Worm (Caenorhabditis elegans) whole organism, L3 larva: ENCODE data around the gene str-68.

Experiments used
- ceh-82 ChIP-seq: fragments of 150-350 bp; optimal IDR thresholded peaks from 2 replicates; lab custom pipeline; 2014; ENCODE audit warnings: missing biosample characterization, missing genetic modification characterization
- egl-27 ChIP-seq: sonication (generic microtip); optimal IDR thresholded peaks from 4 replicates; lab custom pipeline; 2017; ENCODE audit warnings: missing biosample characterization, missing genetic modification reagents, missing genetic modification characterization
- jun-1 ChIP-seq: fragments of 150-350 bp; optimal IDR thresholded peaks from 2 replicates; lab custom pipeline; 2014; ENCODE audit warnings: missing biosample characterization, missing genetic modification reagents, missing genetic modification characterization
- lin-39 ChIP-seq: fragments of 150-350 bp; optimal IDR thresholded peaks from 2 replicates; lab custom pipeline; 2018; ENCODE audit warnings: missing biosample characterization, missing genetic modification reagents, missing genetic modification characterization
- mdl-1 ChIP-seq: fragments of 150-350 bp; optimal IDR thresholded peaks from 2 replicates; lab custom pipeline; 2014; ENCODE audit warnings: missing biosample characterization, missing genetic modification characterization
- nhr-11 ChIP-seq: fragments of 150-350 bp; optimal IDR thresholded peaks from 2 replicates; lab custom pipeline; 2014; ENCODE audit warnings: missing biosample characterization, missing genetic modification characterization
- nhr-25 ChIP-seq: sonication (generic microtip); optimal IDR thresholded peaks from 2 replicates; lab custom pipeline; 2017; ENCODE audit warnings: missing biosample characterization, missing genetic modification characterization
- nhr-43 ChIP-seq: sonication (generic microtip); optimal IDR thresholded peaks from 2 replicates; lab custom pipeline; 2016; ENCODE audit warnings: mild to moderate bottlenecking, missing genetic modification characterization, missing compliant biosample characterization; ENCODE audit not compliant: poor library complexity, severe bottlenecking
- pqm-1 ChIP-seq: fragments of 150-350 bp; optimal IDR thresholded peaks from 2 replicates; lab custom pipeline; 2017; ENCODE audit warnings: missing biosample characterization, missing genetic modification characterization, inconsistent platforms
- skn-1 ChIP-seq: fragments of 150-350 bp; optimal IDR thresholded peaks from 2 replicates; lab custom pipeline; 2014; ENCODE audit warnings: missing biosample characterization, missing genetic modification characterization

DNA sequence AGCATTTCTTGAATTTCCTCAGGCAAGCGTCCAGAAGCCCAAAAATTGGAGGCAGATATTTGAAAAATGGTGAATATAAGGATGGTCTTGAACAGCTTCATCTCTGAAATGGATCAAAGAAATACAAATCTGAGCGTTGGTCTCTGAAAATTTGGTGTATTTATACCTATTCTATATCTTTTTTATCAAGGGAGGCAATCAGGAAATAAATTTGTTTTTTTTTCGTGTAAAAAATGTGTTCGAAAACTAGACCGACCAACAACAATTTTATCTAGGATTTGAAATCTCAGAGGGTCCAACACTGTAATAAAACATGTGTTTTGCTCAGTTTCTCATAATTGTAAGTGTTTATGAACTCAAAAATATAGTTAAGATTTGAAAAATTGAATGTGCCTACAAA lies 14.4 kb upstream of the str-68 start, which contains the start of gene srt-56:
- TF ChIP-seq pqm-1 (tag; lab: Kevin White, UChicago) (no peak), lin-39 (tag; lab: Kevin White, UChicago) (no peak), egl-27 (tag; lab: Kevin White, UChicago) (no peak), nhr-11 (no peak), jun-1 (tag; lab: Kevin White, UChicago) (no peak), skn-1 (tag; lab: Kevin White, UChicago) (no peak), mdl-1 (no peak), ceh-82 (tag; lab: Kevin White, UChicago) (no peak), nhr-25 (tag; lab: Kevin White, UChicago) (no peak), nhr-43 (tag; lab: Kevin White, UChicago) (no peak)
